Fruit fly (Drosophila melanogaster) whole organism, embryonic: Measurements from ENCODE around the gene CG11699.

Source experiments
- ATbp ChIP-seq: fragments of 200-800 bp; sonication (Bioruptor generic); optimal IDR thresholded peaks from 2 replicates; lab custom pipeline; 2017; ENCODE audit warnings: missing biosample characterization, mild to moderate bottlenecking, missing genetic modification characterization, missing genetic modification reagents
- C15 ChIP-seq: fragments of 200-800 bp; sonication (Bioruptor generic); IDR thresholded peaks from 3 replicates; pipeline ENCODE4 v1.3.6; 2022; ENCODE audit warnings: missing biosample characterization, missing genetic modification characterization
- CG10543 ChIP-seq: fragments of 200-800 bp; sonication (Bioruptor generic); optimal IDR thresholded peaks from 3 replicates; lab custom pipeline; 2017; ENCODE audit warnings: missing biosample characterization, mild to moderate bottlenecking, missing genetic modification characterization, moderate library complexity
- CG10979 ChIP-seq: fragments of 200-800 bp; sonication (Bioruptor generic); optimal IDR thresholded peaks from 2 replicates; lab custom pipeline; 2018; ENCODE audit warnings: missing biosample characterization, mild to moderate bottlenecking, missing genetic modification characterization, moderate library complexity
- CG11695 ChIP-seq: fragments of 200-800 bp; sonication (Bioruptor generic); IDR thresholded peaks from 3 replicates; pipeline ENCODE4 v1.3.6; 2022; ENCODE audit warnings: missing biosample characterization, missing genetic modification characterization
- CG12391 ChIP-seq: fragments of 200-800 bp; sonication (Bioruptor generic); optimal IDR thresholded peaks from 3 replicates; lab custom pipeline; 2018; ENCODE audit warnings: missing biosample characterization, mild to moderate bottlenecking, missing genetic modification characterization, moderate library complexity
- CG14050 ChIP-seq: fragments of 200-800 bp; sonication (Bioruptor generic); IDR thresholded peaks from 3 replicates; pipeline ENCODE4 v1.3.6; 2022; ENCODE audit warnings: missing biosample characterization, missing genetic modification characterization
- CG14441 ChIP-seq: fragments of 200-800 bp; sonication (Bioruptor generic); IDR thresholded peaks from 2 replicates; pipeline ENCODE4 v1.3.6; 2022; ENCODE audit warnings: missing biosample characterization, missing genetic modification characterization
- CG1602 ChIP-seq: fragments of 200-800 bp; sonication (Bioruptor generic); optimal IDR thresholded peaks from 3 replicates; lab custom pipeline; 2016; ENCODE audit warnings: missing biosample characterization, missing genetic modification characterization
- CG2116 ChIP-seq: fragments of 200-800 bp; sonication (Bioruptor generic); optimal IDR thresholded peaks from 3 replicates; lab custom pipeline; 2018; ENCODE audit warnings: missing biosample characterization, mild to moderate bottlenecking, missing genetic modification characterization
- CG32767 ChIP-seq: fragments of 200-800 bp; sonication (Bioruptor generic); IDR thresholded peaks from 2 replicates; pipeline ENCODE4 v1.3.6; 2022; ENCODE audit warnings: missing biosample characterization, missing genetic modification characterization
- CG3838 ChIP-seq: fragments of 200-800 bp; sonication (Bioruptor generic); optimal IDR thresholded peaks from 3 replicates; lab custom pipeline; 2016; ENCODE audit warnings: missing biosample characterization, missing genetic modification characterization
- CG7963 ChIP-seq: fragments of 200-800 bp; sonication (Bioruptor generic); IDR thresholded peaks from 3 replicates; pipeline ENCODE4 v1.3.6; 2022; ENCODE audit warnings: missing biosample characterization, missing genetic modification characterization; ENCODE audit not compliant: partially characterized antibody
- CG9437 ChIP-seq: fragments of 200-800 bp; sonication (Bioruptor generic); optimal IDR thresholded peaks from 2 replicates; lab custom pipeline; 2018; ENCODE audit warnings: missing biosample characterization, mild to moderate bottlenecking, missing genetic modification characterization
- CG9876 ChIP-seq: fragments of 200-800 bp; sonication (Bioruptor generic); optimal IDR thresholded peaks from 2 replicates; lab custom pipeline; 2016; ENCODE audit warnings: missing biosample characterization, missing genetic modification characterization
- Chrac-16 ChIP-seq: fragments of 200-800 bp; sonication (Bioruptor generic); optimal IDR thresholded peaks from 3 replicates; lab custom pipeline; 2016; ENCODE audit warnings: missing biosample characterization, missing genetic modification characterization
- Dip2 ChIP-seq: fragments of 200-800 bp; sonication (Bioruptor generic); IDR thresholded peaks from 2 replicates; pipeline ENCODE4 v1.3.6; 2022; ENCODE audit warnings: missing biosample characterization, missing genetic modification characterization
- E2f2 ChIP-seq: fragments of 200-800 bp; sonication (Bioruptor generic); IDR thresholded peaks from 2 replicates; pipeline ENCODE4 v1.3.6; 2022; ENCODE audit warnings: missing biosample characterization, missing genetic modification characterization
- Hr3 ChIP-seq: fragments of 200-800 bp; sonication (Bioruptor generic); optimal IDR thresholded peaks from 3 replicates; lab custom pipeline; 2016; ENCODE audit warnings: missing biosample characterization, missing genetic modification characterization
- Hr78 ChIP-seq, 2 experiments: fragments of 200-800 bp in 1 of 2; fragments of >200 bp in 1 of 2; sonication (Bioruptor generic) in 1 of 2; optimal IDR thresholded peaks; 2 replicates each; lab custom pipeline; 2017 to 2019; ENCODE audit warnings: missing biosample characterization in 2 of 2, missing genetic modification characterization in 2 of 2, mild to moderate bottlenecking in 1 of 2, moderate library complexity in 1 of 2
- MESR4 ChIP-seq: fragments of 200-800 bp; sonication (Bioruptor generic); optimal IDR thresholded peaks from 2 replicates; lab custom pipeline; 2018; ENCODE audit warnings: missing biosample characterization, mild to moderate bottlenecking, missing genetic modification characterization, moderate library complexity
- Max ChIP-seq: fragments of 200-800 bp; sonication (Bioruptor generic); optimal IDR thresholded peaks from 2 replicates; lab custom pipeline; 2016; ENCODE audit warnings: missing biosample characterization, mild to moderate bottlenecking, missing genetic modification characterization
- Optix ChIP-seq: fragments of 200-800 bp; sonication (Bioruptor generic); IDR thresholded peaks from 3 replicates; pipeline ENCODE4 v1.3.6; 2022; ENCODE audit warnings: missing biosample characterization, missing genetic modification characterization
- Rfx ChIP-seq: fragments of 200-800 bp; sonication (Bioruptor generic); IDR thresholded peaks from 2 replicates; pipeline ENCODE4 v1.3.6; 2022; ENCODE audit warnings: missing biosample characterization, missing genetic modification characterization
- Stat92E ChIP-seq, 3 experiments: fragments of >200 bp in 2 of 3; fragments of 200-800 bp in 1 of 3; sonication (Bioruptor generic) in 1 of 3; optimal IDR thresholded peaks; 2 replicates each; lab custom pipeline; 2017 to 2019; ENCODE audit warnings: missing biosample characterization in 3 of 3, missing genetic modification characterization in 3 of 3, mild to moderate bottlenecking in 1 of 3, moderate library complexity in 1 of 3
- Tbp ChIP-seq: fragments of >200 bp; optimal IDR thresholded peaks from 2 replicates; lab custom pipeline; 2018; ENCODE audit warnings: missing biosample characterization, missing genetic modification characterization
- ab ChIP-seq: fragments of 200-800 bp; sonication (Bioruptor generic); optimal IDR thresholded peaks from 2 replicates; lab custom pipeline; 2016; ENCODE audit warnings: missing biosample characterization, missing genetic modification characterization
- az2 ChIP-seq: fragments of 200-800 bp; sonication (Bioruptor generic); optimal IDR thresholded peaks from 3 replicates; lab custom pipeline; 2016; ENCODE audit warnings: missing biosample characterization, missing genetic modification characterization
- chn ChIP-seq: fragments of 200-800 bp; sonication (Bioruptor generic); optimal IDR thresholded peaks from 2 replicates; lab custom pipeline; 2016; ENCODE audit warnings: missing biosample characterization, missing genetic modification characterization
- croc ChIP-seq: fragments of 200-800 bp; sonication (Bioruptor generic); conservative IDR thresholded peaks from 3 replicates; pipeline ENCODE4 v1.3.6; 2022; ENCODE audit warnings: missing biosample characterization, missing genetic modification characterization
- en ChIP-seq: fragments of 200-800 bp; sonication (Bioruptor generic); optimal IDR thresholded peaks from 2 replicates; lab custom pipeline; 2016; ENCODE audit warnings: missing biosample characterization, missing genetic modification characterization
- h ChIP-seq: fragments of >200 bp; optimal IDR thresholded peaks from 2 replicates; lab custom pipeline; 2017
- jumu ChIP-seq: fragments of 200-800 bp; sonication (Bioruptor generic); optimal IDR thresholded peaks from 3 replicates; lab custom pipeline; 2016; ENCODE audit warnings: missing biosample characterization, missing genetic modification characterization
- klu ChIP-seq: fragments of 200-800 bp; sonication (Bioruptor generic); IDR thresholded peaks from 2 replicates; pipeline ENCODE4 v1.3.6; 2022; ENCODE audit warnings: missing biosample characterization, missing genetic modification characterization
- kni ChIP-seq: fragments of 200-800 bp; sonication (Bioruptor generic); optimal IDR thresholded peaks from 3 replicates; lab custom pipeline; 2017; ENCODE audit warnings: mild to moderate bottlenecking, missing biosample characterization, missing genetic modification reagents, missing genetic modification characterization
- nerfin-2 ChIP-seq: fragments of 200-800 bp; sonication (Bioruptor generic); IDR thresholded peaks from 2 replicates; pipeline ENCODE4 v1.3.6; 2022; ENCODE audit warnings: missing biosample characterization, missing genetic modification characterization; ENCODE audit not compliant: partially characterized antibody
- nmo ChIP-seq: fragments of 200-800 bp; sonication (Bioruptor generic); optimal IDR thresholded peaks from 2 replicates; lab custom pipeline; 2018; ENCODE audit warnings: missing biosample characterization, mild to moderate bottlenecking, missing genetic modification characterization, moderate library complexity
- org-1 ChIP-seq: fragments of 200-800 bp; sonication (Bioruptor generic); optimal IDR thresholded peaks from 2 replicates; lab custom pipeline; 2017; ENCODE audit warnings: missing biosample characterization, missing genetic modification characterization
- p53 ChIP-seq: fragments of 200-800 bp; sonication (Bioruptor generic); optimal IDR thresholded peaks from 2 replicates; lab custom pipeline; 2016; ENCODE audit warnings: missing biosample characterization, missing genetic modification characterization
- phol ChIP-seq: fragments of 200-800 bp; sonication (Bioruptor generic); optimal IDR thresholded peaks from 3 replicates; lab custom pipeline; 2018; ENCODE audit warnings: missing biosample characterization, mild to moderate bottlenecking, missing genetic modification characterization, moderate library complexity
- pum ChIP-seq: fragments of 200-800 bp; sonication (Bioruptor generic); optimal IDR thresholded peaks from 2 replicates; lab custom pipeline; 2016; ENCODE audit warnings: missing biosample characterization, missing genetic modification characterization
- repo ChIP-seq: fragments of 200-800 bp; sonication (Bioruptor generic); optimal IDR thresholded peaks from 2 replicates; lab custom pipeline; 2016; ENCODE audit warnings: missing biosample characterization, missing genetic modification characterization
- sens ChIP-seq: fragments of 200-800 bp; sonication (Bioruptor generic); peaks from one replicate; lab custom pipeline; 2016; ENCODE audit warnings: missing biosample characterization, missing genetic modification characterization
- sim ChIP-seq: fragments of 200-800 bp; sonication (Bioruptor generic); IDR thresholded peaks from 2 replicates; pipeline ENCODE4 v1.3.6; 2022; ENCODE audit warnings: missing biosample characterization, missing genetic modification characterization
- slou ChIP-seq: fragments of 200-800 bp; sonication (Bioruptor generic); optimal IDR thresholded peaks from 3 replicates; lab custom pipeline; 2016; ENCODE audit warnings: missing biosample characterization, missing genetic modification characterization
- slp2 ChIP-seq: fragments of 200-800 bp; sonication (Bioruptor generic); optimal IDR thresholded peaks from 2 replicates; lab custom pipeline; 2016; ENCODE audit warnings: missing biosample characterization, missing genetic modification characterization
- sug ChIP-seq: fragments of 200-800 bp; optimal IDR thresholded peaks from 2 replicates; lab custom pipeline; 2019; ENCODE audit warnings: missing biosample characterization, mild to moderate bottlenecking, missing genetic modification characterization, moderate library complexity
- trem ChIP-seq: fragments of 200-800 bp; optimal IDR thresholded peaks from 3 replicates; lab custom pipeline; 2019; ENCODE audit warnings: missing biosample characterization, mild to moderate bottlenecking, missing genetic modification characterization, moderate library complexity
- unc-4 ChIP-seq: fragments of 200-800 bp; sonication (Bioruptor generic); IDR thresholded peaks from 2 replicates; pipeline ENCODE4 v1.3.6; 2022; ENCODE audit warnings: missing biosample characterization, missing genetic modification characterization; ENCODE audit not compliant: partially characterized antibody
- z ChIP-seq: fragments of 200-800 bp; sonication (Bioruptor generic); IDR thresholded peaks from 3 replicates; pipeline ENCODE4 v1.3.6; 2022; ENCODE audit warnings: missing biosample characterization, missing genetic modification characterization
- zf30C ChIP-seq: fragments of 200-800 bp; sonication (Bioruptor generic); optimal IDR thresholded peaks from 3 replicates; lab custom pipeline; 2018; ENCODE audit warnings: missing biosample characterization, mild to moderate bottlenecking, missing genetic modification characterization
- zfh2 ChIP-seq: fragments of 200-800 bp; sonication (Bioruptor generic); optimal IDR thresholded peaks from 2 replicates; lab custom pipeline; 2016; ENCODE audit warnings: missing biosample characterization, missing genetic modification characterization

The CG11699 gene

DNA sequence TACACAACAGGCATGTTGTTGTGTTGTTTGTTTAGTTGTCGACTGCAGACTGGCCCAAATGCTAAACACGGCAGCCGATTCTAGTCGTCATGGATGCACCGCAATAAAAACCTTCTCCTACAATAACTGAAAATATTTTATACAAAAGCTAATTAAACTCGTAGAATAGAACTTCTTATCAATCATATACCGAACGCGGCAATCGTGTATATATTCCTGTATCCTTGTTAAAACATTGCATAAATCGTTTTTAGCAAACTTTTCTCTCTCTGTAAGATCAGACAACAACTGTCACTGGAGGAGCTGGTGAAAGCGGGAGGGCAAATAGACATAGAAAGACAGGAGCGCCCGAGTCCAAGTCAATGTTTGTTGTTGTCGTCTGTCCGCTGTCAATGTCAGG is 21.7 kb upstream of the CG11699 start (continued):
- TF ChIP-seq Rfx (GFP tag; lab: Robert Waterston, UW), result peak; percentile 37; the same call in 1 of the 2 replicates
- peak; percentile 90 for TF ChIP-seq sens
- TF ChIP-seq CG10979 (tag; lab: Kevin White, UChicago), result peak; percentile 70
- no peak for TF ChIP-seq ab (GFP tag; lab: Kevin White, UChicago)
- no peak for TF ChIP-seq Hr78 (GFP tag; optimal IDR thresholded peaks at IDR 0.05; lab: Kevin White, UChicago)
- TF ChIP-seq CG14050 (GFP tag; lab: Robert Waterston, UW), result no peak
- peak; percentile 57 for TF ChIP-seq jumu
- no peak for TF ChIP-seq nerfin-2
- no peak for TF ChIP-seq E2f2
- TF ChIP-seq croc, result 0 out of 3 replicates have a peak, but pooled peaks have one; percentile 18
- no peak for TF ChIP-seq z (GFP tag; lab: Robert Waterston, UW)
- TF ChIP-seq p53 (GFP tag; lab: Kevin White, UChicago), result no peak
- no peak for TF ChIP-seq Hr3 (GFP tag; lab: Kevin White, UChicago)
- peak; percentile 43 for TF ChIP-seq nmo (GFP tag; lab: Kevin White, UChicago)
- no peak for TF ChIP-seq sug
- peak; percentile 36 for TF ChIP-seq pum (GFP tag; lab: Kevin White, UChicago)
- no peak for TF ChIP-seq Optix (GFP tag; lab: Robert Waterston, UW)
- no peak for TF ChIP-seq CG14441
- peak; percentile 8 for TF ChIP-seq CG2116 (GFP tag; lab: Kevin White, UChicago)
- no peak for TF ChIP-seq Stat92E (GFP tag; optimal IDR thresholded peaks at IDR 0.05; lab: Kevin White, UChicago)
- peak; percentile 15 for TF ChIP-seq Max (GFP tag; lab: Kevin White, UChicago)
- TF ChIP-seq org-1 (GFP tag; lab: Kevin White, UChicago), result peak; percentile 1
- peak; percentile 58 for TF ChIP-seq phol (tag; lab: Kevin White, UChicago)
- no peak for TF ChIP-seq CG32767 (GFP tag; lab: Robert Waterston, UW)
- peak; percentile 52 for TF ChIP-seq Chrac-16 (GFP tag; lab: Kevin White, UChicago)
- no peak for TF ChIP-seq Tbp (GFP tag; lab: Kevin White, UChicago)
- peak; percentile 11 for TF ChIP-seq CG1602
- TF ChIP-seq CG10543, result no peak
- peak; percentile 19 for TF ChIP-seq slp2 (GFP tag; lab: Kevin White, UChicago)
- no peak for TF ChIP-seq MESR4 (GFP tag; lab: Kevin White, UChicago)
- no peak for TF ChIP-seq CG7963 (GFP tag; lab: Robert Waterston, UW)
- peak; percentile 47 for TF ChIP-seq CG12391 (tag; lab: Kevin White, UChicago)
- peak; percentile 54 for TF ChIP-seq az2 (GFP tag; lab: Kevin White, UChicago)
- peak; percentile 43 for TF ChIP-seq CG3838
- TF ChIP-seq ATbp, result peak; percentile 15
- peak; percentile 27 for TF ChIP-seq chn (GFP tag; lab: Kevin White, UChicago)
- peak; percentile 38 for TF ChIP-seq repo
- no peak for TF ChIP-seq en (GFP tag; lab: Kevin White, UChicago)
- TF ChIP-seq sim (GFP tag; lab: Robert Waterston, UW), result no peak
- TF ChIP-seq CG9876, result no peak
- peak; percentile 24 for TF ChIP-seq zf30C (GFP tag; lab: Kevin White, UChicago)
- no peak for TF ChIP-seq CG9437 (GFP tag; lab: Kevin White, UChicago)
- peak; percentile 34 for TF ChIP-seq trem (tag; lab: Kevin White, UChicago)
- TF ChIP-seq CG11695, result peak; percentile 51; the same call in 2 of the 3 replicates
- no peak for TF ChIP-seq unc-4 (GFP tag; lab: Robert Waterston, UW)
- TF ChIP-seq klu, result no peak
- no peak for TF ChIP-seq C15 (GFP tag; lab: Robert Waterston, UW)
- TF ChIP-seq h (lab: Kevin White, UChicago), result no peak
- no peak for TF ChIP-seq Dip2 (GFP tag; lab: Robert Waterston, UW)
- peak; percentile 20 for TF ChIP-seq kni
- TF ChIP-seq slou (GFP tag; lab: Kevin White, UChicago), result no peak
- no peak for TF ChIP-seq zfh2
